Fruit fly (Drosophila melanogaster) whole organism: Measurements from ENCODE around the gene CG31274.

ENCODE experiments used
- CG8478 ChIP-seq: fragments of >200 bp; optimal IDR thresholded peaks from 2 replicates; lab custom pipeline; 2018; ENCODE audit warnings: inconsistent platforms
- Dll ChIP-seq: fragments of >200 bp; optimal IDR thresholded peaks from 2 replicates; lab custom pipeline; 2017
- EcR ChIP-seq, 2 experiments: fragments of >200 bp; optimal IDR thresholded peaks; 2 replicates each; lab custom pipeline; 2017; ENCODE audit warnings: missing biosample characterization in 2 of 2, missing genetic modification characterization in 2 of 2, missing genetic modification reagents in 2 of 2
- pan ChIP-seq: fragments of >200 bp; optimal IDR thresholded peaks from 2 replicates; lab custom pipeline; 2017
- psq ChIP-seq: fragments of >200 bp; optimal IDR thresholded peaks from 2 replicates; lab custom pipeline; 2017
- usp ChIP-seq: fragments of >200 bp; optimal IDR thresholded peaks from 2 replicates; lab custom pipeline; 2017; ENCODE audit warnings: missing biosample characterization, missing genetic modification characterization, mixed read lengths

DNA sequence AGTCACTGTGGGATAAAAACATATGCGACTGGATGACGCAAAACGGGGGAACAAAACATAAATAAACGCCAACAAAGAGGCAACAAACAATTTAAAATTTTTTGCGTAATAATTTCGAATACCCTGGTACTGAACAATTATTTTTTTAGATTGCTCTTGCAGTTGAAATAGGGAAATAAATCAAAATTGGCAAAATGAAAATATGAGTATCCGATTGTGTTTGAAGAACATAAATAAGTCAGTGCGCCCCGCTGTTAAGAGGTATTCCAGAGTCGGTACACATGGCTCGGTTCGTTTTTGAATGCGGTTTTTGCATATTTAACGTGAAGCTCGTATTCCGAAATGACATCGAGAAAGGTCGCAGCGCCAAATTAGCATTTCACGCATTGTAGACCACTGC is 7.3 kb upstream of the CG31274 start:
- TF ChIP-seq psq (lab: Kevin White, UChicago) (no peak), usp (GFP tag; lab: Kevin White, UChicago) (no peak), EcR (GFP tag; optimal IDR thresholded peaks at IDR 0.05; lab: Kevin White, UChicago) (no peak), Dll (lab: Kevin White, UChicago) (no peak), pan (lab: Kevin White, UChicago) (peak; percentile 84), CG8478 (no peak)
